Fruit fly (Drosophila melanogaster) whole organism, embryonic: ENCODE data around the gene gammaCOP.

ENCODE experiments used
- Bdp1 ChIP-seq: fragments of 200-800 bp; sonication (Bioruptor generic); optimal IDR thresholded peaks from 3 replicates; lab custom pipeline; 2016; ENCODE audit warnings: missing biosample characterization, missing genetic modification characterization
- Bgb ChIP-seq: fragments of 200-800 bp; sonication (Bioruptor generic); IDR thresholded peaks from 2 replicates; pipeline ENCODE4 v1.3.6; 2022; ENCODE audit warnings: missing biosample characterization, missing genetic modification characterization; ENCODE audit not compliant: partially characterized antibody
- Bteb2 ChIP-seq: fragments of 200-800 bp; sonication (Bioruptor generic); optimal IDR thresholded peaks from 2 replicates; lab custom pipeline; 2016; ENCODE audit warnings: missing biosample characterization, missing genetic modification characterization
- CG10209 ChIP-seq: fragments of 200-800 bp; sonication (Bioruptor generic); optimal IDR thresholded peaks from 3 replicates; lab custom pipeline; 2017; ENCODE audit warnings: missing biosample characterization, mild to moderate bottlenecking, missing genetic modification characterization, missing genetic modification reagents
- CG12299 ChIP-seq: fragments of 200-800 bp; sonication (Bioruptor generic); optimal IDR thresholded peaks from 2 replicates; lab custom pipeline; 2018; ENCODE audit warnings: missing biosample characterization, mild to moderate bottlenecking, missing genetic modification characterization
- CG12942 ChIP-seq: fragments of 200-800 bp; sonication (Bioruptor generic); optimal IDR thresholded peaks from 3 replicates; lab custom pipeline; 2016; ENCODE audit warnings: missing biosample characterization, missing genetic modification characterization
- CG13424 ChIP-seq: fragments of 200-800 bp; sonication (Bioruptor generic); optimal IDR thresholded peaks from 2 replicates; lab custom pipeline; 2019; ENCODE audit warnings: missing biosample characterization, mild to moderate bottlenecking, missing genetic modification characterization, moderate library complexity
- CG14014 ChIP-seq: fragments of 200-800 bp; sonication (Bioruptor generic); IDR thresholded peaks from 2 replicates; pipeline ENCODE4 v1.3.6; 2022; ENCODE audit warnings: missing biosample characterization, missing genetic modification characterization
- CG15011 ChIP-seq: fragments of 200-800 bp; sonication (Bioruptor generic); optimal IDR thresholded peaks from 3 replicates; lab custom pipeline; 2018; ENCODE audit warnings: missing biosample characterization, mild to moderate bottlenecking, missing genetic modification characterization
- CG15479 ChIP-seq: fragments of 200-800 bp; sonication (Bioruptor generic); optimal IDR thresholded peaks from 3 replicates; lab custom pipeline; 2019; ENCODE audit warnings: missing biosample characterization, mild to moderate bottlenecking, missing genetic modification characterization, moderate library complexity
- CG15601 ChIP-seq: fragments of 200-800 bp; sonication (Bioruptor generic); optimal IDR thresholded peaks from 3 replicates; lab custom pipeline; 2019; ENCODE audit warnings: missing biosample characterization, mild to moderate bottlenecking, missing genetic modification characterization, moderate library complexity
- CG15696 ChIP-seq: fragments of 200-800 bp; sonication (Bioruptor generic); optimal IDR thresholded peaks from 2 replicates; lab custom pipeline; 2019; ENCODE audit warnings: missing biosample characterization, mild to moderate bottlenecking, missing genetic modification characterization, moderate library complexity
- CG17186 ChIP-seq: fragments of 200-800 bp; sonication (Bioruptor generic); optimal IDR thresholded peaks from 3 replicates; lab custom pipeline; 2017; ENCODE audit warnings: missing biosample characterization, missing genetic modification reagents, missing genetic modification characterization
- CG17568 ChIP-seq: fragments of 200-800 bp; sonication (Bioruptor generic); optimal IDR thresholded peaks from 2 replicates; lab custom pipeline; 2018; ENCODE audit warnings: missing biosample characterization, mild to moderate bottlenecking, missing genetic modification characterization, moderate library complexity
- CG17612 ChIP-seq: fragments of 200-800 bp; sonication (Bioruptor generic); IDR thresholded peaks from 2 replicates; pipeline ENCODE4 v1.3.6; 2022; ENCODE audit warnings: missing biosample characterization, missing genetic modification characterization
- CG17829 ChIP-seq: fragments of 200-800 bp; optimal IDR thresholded peaks from 2 replicates; lab custom pipeline; 2019; ENCODE audit warnings: missing biosample characterization, mild to moderate bottlenecking, missing genetic modification characterization, moderate library complexity
- CG2116 ChIP-seq: fragments of 200-800 bp; sonication (Bioruptor generic); optimal IDR thresholded peaks from 3 replicates; lab custom pipeline; 2018; ENCODE audit warnings: missing biosample characterization, mild to moderate bottlenecking, missing genetic modification characterization
- CG2678 ChIP-seq: fragments of 200-800 bp; sonication (Bioruptor generic); optimal IDR thresholded peaks from 3 replicates; lab custom pipeline; 2019; ENCODE audit warnings: missing biosample characterization, mild to moderate bottlenecking, missing genetic modification characterization, moderate library complexity
- CG32767 ChIP-seq: fragments of 200-800 bp; sonication (Bioruptor generic); IDR thresholded peaks from 2 replicates; pipeline ENCODE4 v1.3.6; 2022; ENCODE audit warnings: missing biosample characterization, missing genetic modification characterization
- CG4707 ChIP-seq: fragments of 200-800 bp; sonication (Bioruptor generic); optimal IDR thresholded peaks from 2 replicates; lab custom pipeline; 2018; ENCODE audit warnings: missing biosample characterization, mild to moderate bottlenecking, missing genetic modification characterization, moderate library complexity
- CG7357 ChIP-seq: fragments of 200-800 bp; sonication (Bioruptor generic); IDR thresholded peaks from 3 replicates; pipeline ENCODE4 v1.3.6; 2022; ENCODE audit warnings: missing biosample characterization, missing genetic modification characterization
- CG9797 ChIP-seq: fragments of 200-800 bp; sonication (Bioruptor generic); optimal IDR thresholded peaks from 3 replicates; lab custom pipeline; 2018; ENCODE audit warnings: missing biosample characterization, mild to moderate bottlenecking, missing genetic modification characterization
- CoRest ChIP-seq: fragments of 200-800 bp; sonication (Bioruptor generic); optimal IDR thresholded peaks from 3 replicates; lab custom pipeline; 2018; ENCODE audit warnings: missing biosample characterization, mild to moderate bottlenecking, missing genetic modification characterization, moderate library complexity
- CrebB ChIP-seq: fragments of 200-800 bp; sonication (Bioruptor generic); optimal IDR thresholded peaks from 3 replicates; lab custom pipeline; 2018; ENCODE audit warnings: missing biosample characterization, mild to moderate bottlenecking, missing genetic modification characterization
- Dek ChIP-seq: fragments of 200-800 bp; sonication (Bioruptor generic); optimal IDR thresholded peaks from 3 replicates; lab custom pipeline; 2019; ENCODE audit warnings: missing biosample characterization, mild to moderate bottlenecking, missing genetic modification characterization, moderate library complexity
- Ets97D ChIP-seq: fragments of 200-800 bp; sonication (Bioruptor generic); optimal IDR thresholded peaks from 3 replicates; lab custom pipeline; 2016; ENCODE audit warnings: missing biosample characterization, missing genetic modification characterization
- Fer2 ChIP-seq: fragments of 200-800 bp; sonication (Bioruptor generic); optimal IDR thresholded peaks from 2 replicates; lab custom pipeline; 2018; ENCODE audit warnings: missing biosample characterization, mild to moderate bottlenecking, missing genetic modification characterization, moderate library complexity
- Hmr ChIP-seq: fragments of 200-800 bp; sonication (Bioruptor generic); optimal IDR thresholded peaks from 3 replicates; lab custom pipeline; 2017; ENCODE audit warnings: mild to moderate bottlenecking, missing biosample characterization, missing genetic modification reagents, missing genetic modification characterization
- MBD-R2 ChIP-seq: fragments of 200-800 bp; sonication (Bioruptor generic); IDR thresholded peaks from 2 replicates; pipeline ENCODE4 v1.3.6; 2022; ENCODE audit warnings: missing biosample characterization, missing genetic modification characterization
- Med ChIP-seq: fragments of 200-800 bp; sonication (Bioruptor generic); peaks from one replicate; lab custom pipeline; 2016; ENCODE audit warnings: missing biosample characterization, missing genetic modification characterization, mild to moderate bottlenecking, inconsistent platforms, moderate library complexity
- Sry-β ChIP-seq: fragments of 200-800 bp; sonication (Bioruptor generic); optimal IDR thresholded peaks from 2 replicates; lab custom pipeline; 2018; ENCODE audit warnings: missing biosample characterization, mild to moderate bottlenecking, missing genetic modification characterization, moderate library complexity
- Ssrp ChIP-seq: fragments of 200-800 bp; sonication (Bioruptor generic); optimal IDR thresholded peaks from 2 replicates; lab custom pipeline; 2018; ENCODE audit warnings: missing biosample characterization, mild to moderate bottlenecking, missing genetic modification characterization, moderate library complexity
- Xbp1 ChIP-seq: fragments of 200-800 bp; sonication (Bioruptor generic); optimal IDR thresholded peaks from 3 replicates; lab custom pipeline; 2016; ENCODE audit warnings: missing biosample characterization, mild to moderate bottlenecking, missing genetic modification characterization
- ase ChIP-seq: fragments of 200-800 bp; sonication (Bioruptor generic); IDR thresholded peaks from 3 replicates; pipeline ENCODE4 v1.3.6; 2022; ENCODE audit warnings: missing biosample characterization, missing genetic modification characterization
- bsh ChIP-seq, 2 experiments: fragments of 200-800 bp; sonication (Bioruptor generic); optimal IDR thresholded peaks; 2 replicates each; lab custom pipeline; 2017 to 2018; ENCODE audit warnings: mild to moderate bottlenecking in 2 of 2, missing biosample characterization in 2 of 2, missing genetic modification characterization in 2 of 2, moderate library complexity in 1 of 2
- dpn ChIP-seq, 2 experiments: fragments of 200-800 bp; sonication (Bioruptor generic); optimal IDR thresholded peaks; 3 replicates each; lab custom pipeline; 2016; ENCODE audit warnings: missing biosample characterization in 2 of 2, missing genetic modification characterization in 2 of 2
- ftz-f1 ChIP-seq: fragments of 200-800 bp; sonication (Bioruptor generic); optimal IDR thresholded peaks from 2 replicates; lab custom pipeline; 2016; ENCODE audit warnings: missing biosample characterization, missing genetic modification characterization
- grn ChIP-seq: fragments of 200-800 bp; sonication (Bioruptor generic); optimal IDR thresholded peaks from 3 replicates; lab custom pipeline; 2017; ENCODE audit warnings: missing biosample characterization, missing genetic modification characterization
- insv ChIP-seq, 2 experiments: fragments of 200-800 bp; sonication (Bioruptor generic); optimal IDR thresholded peaks; 3 replicates each; lab custom pipeline; 2016 to 2018; ENCODE audit warnings: missing biosample characterization in 2 of 2, missing genetic modification characterization in 2 of 2
- odd ChIP-seq: fragments of 200-800 bp; sonication (Bioruptor generic); optimal IDR thresholded peaks from 2 replicates; lab custom pipeline; 2017; ENCODE audit warnings: missing biosample characterization, mild to moderate bottlenecking, missing genetic modification characterization
- pzg ChIP-seq: fragments of 200-800 bp; sonication (Bioruptor generic); optimal IDR thresholded peaks from 3 replicates; lab custom pipeline; 2018; ENCODE audit warnings: missing biosample characterization, mild to moderate bottlenecking, missing genetic modification characterization, moderate library complexity
- salm ChIP-seq: fragments of 200-800 bp; sonication (Bioruptor generic); optimal IDR thresholded peaks from 2 replicates; lab custom pipeline; 2018; ENCODE audit warnings: missing biosample characterization, mild to moderate bottlenecking, missing genetic modification characterization
- sc ChIP-seq, 3 experiments: fragments of >200 bp in 2 of 3; fragments of 200-800 bp in 1 of 3; sonication (Bioruptor generic) in 1 of 3; optimal IDR thresholded peaks; 2 replicates in 2 of 3; 3 replicates in 1 of 3; lab custom pipeline; 2017; ENCODE audit warnings: mild to moderate bottlenecking in 1 of 3, missing biosample characterization in 1 of 3, missing genetic modification characterization in 1 of 3, missing genetic modification reagents in 1 of 3
- sim ChIP-seq: fragments of 200-800 bp; sonication (Bioruptor generic); IDR thresholded peaks from 2 replicates; pipeline ENCODE4 v1.3.6; 2022; ENCODE audit warnings: missing biosample characterization, missing genetic modification characterization
- sug ChIP-seq: fragments of 200-800 bp; optimal IDR thresholded peaks from 2 replicates; lab custom pipeline; 2019; ENCODE audit warnings: missing biosample characterization, mild to moderate bottlenecking, missing genetic modification characterization, moderate library complexity
- tio ChIP-seq: fragments of 200-800 bp; sonication (Bioruptor generic); optimal IDR thresholded peaks from 2 replicates; lab custom pipeline; 2017; ENCODE audit warnings: missing biosample characterization, missing genetic modification characterization, inconsistent platforms
- wdn ChIP-seq: fragments of 200-800 bp; sonication (Bioruptor generic); IDR thresholded peaks from 2 replicates; pipeline ENCODE4 v1.3.6; 2022; ENCODE audit warnings: missing biosample characterization, missing genetic modification characterization
- wek ChIP-seq: fragments of 200-800 bp; sonication (Bioruptor generic); optimal IDR thresholded peaks from 3 replicates; lab custom pipeline; 2018; ENCODE audit warnings: missing biosample characterization, mild to moderate bottlenecking, missing genetic modification characterization, moderate library complexity
- wor ChIP-seq: fragments of 200-800 bp; sonication (Bioruptor generic); IDR thresholded peaks from 2 replicates; pipeline ENCODE4 v1.3.6; 2022; ENCODE audit warnings: missing biosample characterization, missing genetic modification characterization

Gene gammaCOP

dm6 chr3R:31609413-31610054 lies 37.6 kb downstream of the gammaCOP start (continued):
- TF ChIP-seq CG9797 (GFP tag; lab: Kevin White, UChicago) (peak; percentile 93), CG15011 (GFP tag; lab: Kevin White, UChicago) (no peak), Fer2 (tag; lab: Kevin White, UChicago) (no peak), CG17186 (GFP tag; lab: Kevin White, UChicago) (peak; percentile 52), bsh (GFP tag; optimal IDR thresholded peaks at IDR 0.05; lab: Kevin White, UChicago) (peak in 1 of 2 experiments; percentile 18), Sry-β (GFP tag; lab: Kevin White, UChicago) (no peak), Xbp1 (GFP tag; lab: Kevin White, UChicago) (peak; percentile 15), CG2678 (peak; percentile 16), sim (no peak), Bdp1 (GFP tag; lab: Kevin White, UChicago) (no peak), CG10209 (peak; percentile 31), CG12942 (no peak), insv (GFP tag; optimal IDR thresholded peaks at IDR 0.05; lab: Kevin White, UChicago) (peak in 1 of 2 experiments; percentile 60), ftz-f1 (GFP tag; lab: Kevin White, UChicago) (peak; percentile 18), CG15696 (tag; lab: Kevin White, UChicago) (peak; percentile 5), Bgb (GFP tag; lab: Robert Waterston, UW) (no peak), CG12299 (tag; lab: Kevin White, UChicago) (peak; percentile 70), sug (tag; lab: Kevin White, UChicago) (peak; percentile 41), grn (GFP tag; lab: Kevin White, UChicago) (no peak), Bteb2 (peak; percentile 10), salm (tag; lab: Kevin White, UChicago) (peak; percentile 17), wor (GFP tag; lab: Robert Waterston, UW) (no peak), CrebB (peak; percentile 71), sc (optimal IDR thresholded peaks at IDR 0.05; lab: Kevin White, UChicago) (no peak), sc (GFP tag; optimal IDR thresholded peaks at IDR 0.05; lab: Kevin White, UChicago) (no peak), CoRest (tag; lab: Kevin White, UChicago) (peak; percentile 5), CG15601 (tag; lab: Kevin White, UChicago) (peak; percentile 32), wek (GFP tag; lab: Kevin White, UChicago) (peak; percentile 60), CG32767 (GFP tag; lab: Robert Waterston, UW) (no peak), CG15479 (GFP tag; lab: Kevin White, UChicago) (no peak), CG7357 (no peak), odd (peak; percentile 1), CG17829 (peak; percentile 84), ase (GFP tag; lab: Robert Waterston, UW) (no peak), Hmr (GFP tag; lab: Kevin White, UChicago) (peak; percentile 73), Ets97D (GFP tag; lab: Kevin White, UChicago) (peak; percentile 69), CG17612 (no peak), CG2116 (GFP tag; lab: Kevin White, UChicago) (peak; percentile 76), CG14014 (GFP tag; lab: Robert Waterston, UW) (no peak), dpn (GFP tag; optimal IDR thresholded peaks at IDR 0.05; lab: Kevin White, UChicago) (peak; percentile 31 to 40), CG4707 (GFP tag; lab: Kevin White, UChicago) (peak; percentile 46), wdn (GFP tag; lab: Robert Waterston, UW) (no peak), tio (no peak), CG17568 (GFP tag; lab: Kevin White, UChicago) (peak; percentile 15), Dek (tag; lab: Kevin White, UChicago) (no peak), pzg (peak; percentile 98), MBD-R2 (no peak), CG13424 (tag; lab: Kevin White, UChicago) (peak; percentile 41), Ssrp (tag; lab: Kevin White, UChicago) (peak; percentile 13), Med (GFP tag; lab: Kevin White, UChicago) (peak; percentile 98)
